Fruit fly (Drosophila melanogaster): Measurements from ENCODE around the gene CG42717.

The CG42717 gene

DNA sequence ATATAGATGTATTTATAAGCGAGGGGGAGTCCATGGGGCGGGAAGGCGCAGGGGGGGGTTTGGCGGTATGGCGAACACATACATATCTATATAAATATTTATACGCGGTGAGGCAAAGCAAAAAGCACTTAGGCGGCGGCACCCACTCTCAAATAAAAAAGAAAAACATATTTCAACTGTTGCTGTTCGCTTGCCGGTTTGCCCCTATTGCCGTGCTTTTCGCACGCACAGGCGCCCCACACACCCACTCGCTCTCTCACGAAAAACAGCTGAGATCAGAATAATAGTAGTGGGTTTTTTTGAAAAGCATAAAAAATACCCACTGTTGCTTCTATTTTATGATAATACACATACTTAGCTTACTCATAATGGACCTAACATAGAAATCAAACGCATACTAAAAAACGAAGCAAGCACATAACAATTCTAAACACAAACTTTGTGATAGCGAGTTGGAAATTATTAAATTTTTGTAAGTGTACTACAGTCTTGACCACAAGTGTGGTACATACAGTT is 31.8 kb downstream of the CG42717 start (continued):
- TF ChIP-seq Usf (GFP tag; optimal IDR thresholded peaks at IDR 0.05) (peak; percentile 55), E2f1 (GFP tag; IDR thresholded peaks at IDR 0.05) (peak; percentile 53), CG4360 (GFP tag; IDR thresholded peaks at IDR 0.05) (no peak), CG34422 (GFP tag; IDR thresholded peaks at IDR 0.05) (peak; percentile 66; the same call in 1 of the 3 replicates), TFAM (GFP tag; optimal IDR thresholded peaks at IDR 0.05) (no peak), CG3995 (GFP tag; optimal IDR thresholded peaks at IDR 0.05) (peak; percentile 50), ind (GFP tag; optimal IDR thresholded peaks at IDR 0.05) (peak; percentile 79), insv (GFP tag; optimal IDR thresholded peaks at IDR 0.05) (peak in 1 of 2 experiments; percentile 45), pzg (GFP tag; optimal IDR thresholded peaks at IDR 0.05) (peak; percentile 11), Scr (GFP tag; IDR thresholded peaks at IDR 0.05; ENCODE audit: partially characterized antibody) (0 out of 2 replicates have a peak, but pooled peaks have one; percentile 34), CG2889 (GFP tag; IDR thresholded peaks at IDR 0.05) (peak; percentile 52; the same call in 1 of the 3 replicates), ERR (GFP tag; optimal IDR thresholded peaks at IDR 0.05) (peak; percentile 72), nerfin-2 (GFP tag; IDR thresholded peaks at IDR 0.05; ENCODE audit: partially characterized antibody) (no peak), Fer2 (tag; optimal IDR thresholded peaks at IDR 0.05) (peak; percentile 21), pb (GFP tag; optimal IDR thresholded peaks at IDR 0.05) (peak; percentile 60), Six4 (GFP tag; optimal IDR thresholded peaks at IDR 0.05) (no peak), Dfd (GFP tag; optimal IDR thresholded peaks at IDR 0.05) (no peak), CG18599 (GFP tag; optimal IDR thresholded peaks at IDR 0.05) (peak; percentile 91), CG4424 (GFP tag; optimal IDR thresholded peaks at IDR 0.05) (peak; percentile 45), CG1024 (GFP tag; IDR thresholded peaks at IDR 0.05) (no peak), CG15073 (GFP tag; optimal IDR thresholded peaks at IDR 0.05) (no peak), Hr3 (GFP tag; optimal IDR thresholded peaks at IDR 0.05) (peak; percentile 55), gt (GFP tag; IDR thresholded peaks at IDR 0.05) (no peak), croc (GFP tag; conservative IDR thresholded peaks at IDR 0.05) (no peak), Aef1 (GFP tag; IDR thresholded peaks at IDR 0.05) (peak; percentile 58), nau (GFP tag; optimal IDR thresholded peaks at IDR 0.05) (peak; percentile 58), slp2 (GFP tag; optimal IDR thresholded peaks at IDR 0.05) (peak; percentile 67), Rx (GFP tag; IDR thresholded peaks at IDR 0.05) (no peak), CG11695 (GFP tag; IDR thresholded peaks at IDR 0.05) (peak; percentile 71; the same call in 2 of the 3 replicates), NfI (GFP tag; optimal IDR thresholded peaks at IDR 0.05) (peak; percentile 84), CG3838 (GFP tag; optimal IDR thresholded peaks at IDR 0.05) (peak; percentile 3), kah (GFP tag; optimal IDR thresholded peaks at IDR 0.05) (no peak), dmrt99B (tag; optimal IDR thresholded peaks at IDR 0.05) (peak; percentile 79), CG16863 (GFP tag; optimal IDR thresholded peaks at IDR 0.05) (peak; percentile 52), Spps (tag; optimal IDR thresholded peaks at IDR 0.05) (no peak), CG17328 (GFP tag; IDR thresholded peaks at IDR 0.05) (peak; percentile 36; the same call in 1 of the 2 replicates), CG8359 (GFP tag; optimal IDR thresholded peaks at IDR 0.05; ENCODE audit: borderline replicate concordance) (no peak), ftz-f1 (GFP tag; optimal IDR thresholded peaks at IDR 0.05) (no peak), CG2712 (tag; optimal IDR thresholded peaks at IDR 0.05) (peak; percentile 68), sim (GFP tag; IDR thresholded peaks at IDR 0.05) (no peak), Sry-β (GFP tag; optimal IDR thresholded peaks at IDR 0.05) (no peak), ato (GFP tag; IDR thresholded peaks at IDR 0.05; ENCODE audit: partially characterized antibody) (no peak), seq (GFP tag; IDR thresholded peaks at IDR 0.05) (peak; percentile 62), CG17359 (tag; optimal IDR thresholded peaks at IDR 0.05) (peak; percentile 75), dan (GFP tag; IDR thresholded peaks at IDR 0.05) (no peak), hkb (optimal IDR thresholded peaks at IDR 0.05) (no peak), hkb (GFP tag; IDR thresholded peaks at IDR 0.05) (peak; percentile 62), CG7839 (tag; optimal IDR thresholded peaks at IDR 0.05) (peak; percentile 86), CG17361 (GFP tag; IDR thresholded peaks at IDR 0.05) (peak; percentile 75), CG13123 (GFP tag; optimal IDR thresholded peaks at IDR 0.05) (no peak), Poxn (GFP tag; IDR thresholded peaks at IDR 0.05) (peak; percentile 31; the same call in 1 of the 2 replicates)

Measured in whole organism, embryonic.